Worm (Caenorhabditis elegans) whole organism, L1 larva: ENCODE measurements around the gene Y57E12AR.1.

Experiments used
- efl-3 ChIP-seq: fragments of 200-800 bp; sonication (Bioruptor generic); optimal IDR thresholded peaks from 2 replicates; lab custom pipeline; 2018; ENCODE audit warnings: mild to moderate bottlenecking, missing genetic modification characterization, missing compliant biosample characterization
- mef-2 ChIP-seq: fragments of 150-350 bp; optimal IDR thresholded peaks from 2 replicates; lab custom pipeline; 2014; ENCODE audit warnings: missing biosample characterization, missing genetic modification characterization
- unc-62 ChIP-seq: fragments of 150-350 bp; optimal IDR thresholded peaks from 2 replicates; lab custom pipeline; 2014; ENCODE audit warnings: missing biosample characterization, missing genetic modification reagents, missing genetic modification characterization

- no peak for TF ChIP-seq efl-3 (GFP tag; lab: Kevin White, UChicago)
- TF ChIP-seq unc-62 (GFP tag; lab: Kevin White, UChicago) = no peak
- no peak for TF ChIP-seq mef-2 (tag; lab: Kevin White, UChicago)
Measured at ce11 chrV:7091287-7091686, 26.2 kb upstream of the Y57E12AR.1 start, which contains the start of gene nhr-286.
